Fruit fly (Drosophila melanogaster) whole organism: ENCODE data around the gene CG5111.

Source experiments
- pan ChIP-seq: fragments of >200 bp; optimal IDR thresholded peaks from 2 replicates; lab custom pipeline; 2017
- psq ChIP-seq: fragments of >200 bp; optimal IDR thresholded peaks from 2 replicates; lab custom pipeline; 2017

- TF ChIP-seq psq (lab: Kevin White, UChicago) (no peak), pan (no peak)
Measured at dm6 chr3R:25518099-25518567, 12.1 kb downstream of the CG5111 start.
